Fruit fly (Drosophila melanogaster): Measurements from ENCODE around the gene CG13101.

DNA sequence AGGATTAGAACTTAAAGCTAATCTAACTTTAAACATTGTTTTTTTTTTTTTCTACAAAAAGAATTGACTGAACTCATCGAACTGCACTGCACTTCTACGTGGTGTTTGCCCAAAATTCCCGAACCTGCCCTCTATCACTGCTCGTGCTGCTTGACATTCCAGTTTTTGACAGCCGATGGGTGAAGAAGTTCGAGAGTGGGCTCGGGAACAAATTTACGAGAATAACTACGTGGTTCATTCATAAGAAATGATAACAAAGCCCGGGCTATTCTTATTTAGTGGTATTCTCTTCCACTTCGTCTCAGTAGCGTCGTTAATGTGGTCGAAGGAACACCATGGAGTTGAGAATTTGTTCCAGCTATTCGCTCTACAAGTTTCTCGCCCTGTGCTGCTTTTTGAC is 17.4 kb downstream of the CG13101 start, which contains the start of gene CG18088:
- TF ChIP-seq Blimp-1 (GFP tag; optimal IDR thresholded peaks at IDR 0.05) (no peak), CG31627 (GFP tag; optimal IDR thresholded peaks at IDR 0.05) (no peak), CG6163 (GFP tag; IDR thresholded peaks at IDR 0.05) (no peak), CG9139 (GFP tag; optimal IDR thresholded peaks at IDR 0.05) (no peak), Sox14 (GFP tag; optimal IDR thresholded peaks at IDR 0.05) (no peak), CG1621 (tag; optimal IDR thresholded peaks at IDR 0.05) (no peak)

Data from whole organism, prepupa.